Fruit fly (Drosophila melanogaster) whole organism, embryonic: ENCODE measurements around the gene ato.

Experiments used
- BEAF-32 ChIP-seq: fragments of 200-800 bp; sonication (Bioruptor generic); optimal IDR thresholded peaks from 3 replicates; lab custom pipeline; 2017; ENCODE audit warnings: missing biosample characterization, missing genetic modification characterization, mild to moderate bottlenecking, moderate library complexity, missing genetic modification reagents
- Bteb2 ChIP-seq: fragments of 200-800 bp; sonication (Bioruptor generic); optimal IDR thresholded peaks from 2 replicates; lab custom pipeline; 2016; ENCODE audit warnings: missing biosample characterization, missing genetic modification characterization
- CG16813 ChIP-seq: fragments of 200-800 bp; sonication (Bioruptor generic); IDR thresholded peaks from 3 replicates; pipeline ENCODE4 v1.3.6; 2022; ENCODE audit warnings: missing biosample characterization, missing genetic modification characterization; ENCODE audit not compliant: partially characterized antibody
- CG17359 ChIP-seq: fragments of 200-800 bp; sonication (Bioruptor generic); optimal IDR thresholded peaks from 3 replicates; lab custom pipeline; 2018; ENCODE audit warnings: missing biosample characterization, mild to moderate bottlenecking, missing genetic modification characterization, moderate library complexity
- CG17802 ChIP-seq: fragments of 200-800 bp; sonication (Bioruptor generic); optimal IDR thresholded peaks from 2 replicates; lab custom pipeline; 2018; ENCODE audit warnings: missing biosample characterization, mild to moderate bottlenecking, missing genetic modification characterization, moderate library complexity
- CG3065 ChIP-seq: fragments of 200-800 bp; sonication (Bioruptor generic); optimal IDR thresholded peaks from 2 replicates; lab custom pipeline; 2016; ENCODE audit warnings: missing biosample characterization, missing genetic modification characterization
- CG32772 ChIP-seq: fragments of 200-800 bp; sonication (Bioruptor generic); IDR thresholded peaks from 2 replicates; pipeline ENCODE4 v1.3.6; 2022; ENCODE audit warnings: missing biosample characterization, missing genetic modification characterization
- CG42726 ChIP-seq: fragments of 200-800 bp; sonication (Bioruptor generic); IDR thresholded peaks from 2 replicates; pipeline ENCODE4 v1.3.6; 2022; ENCODE audit warnings: missing biosample characterization, missing genetic modification characterization; ENCODE audit not compliant: partially characterized antibody
- CG4328 ChIP-seq: fragments of 200-800 bp; sonication (Bioruptor generic); optimal IDR thresholded peaks from 3 replicates; lab custom pipeline; 2017; ENCODE audit warnings: missing biosample characterization, missing genetic modification reagents, missing genetic modification characterization
- CG5180 ChIP-seq: fragments of 200-800 bp; sonication (Bioruptor generic); optimal IDR thresholded peaks from 3 replicates; lab custom pipeline; 2017; ENCODE audit warnings: missing biosample characterization, missing genetic modification characterization, mild to moderate bottlenecking, moderate library complexity, missing genetic modification reagents
- CG5953 ChIP-seq: fragments of 200-800 bp; sonication (Bioruptor generic); IDR thresholded peaks from 2 replicates; pipeline ENCODE4 v1.3.6; 2022; ENCODE audit warnings: missing biosample characterization, missing genetic modification characterization
- CG6254 ChIP-seq: fragments of 200-800 bp; sonication (Bioruptor generic); optimal IDR thresholded peaks from 3 replicates; lab custom pipeline; 2017; ENCODE audit warnings: mild to moderate bottlenecking, missing biosample characterization, missing genetic modification reagents, missing genetic modification characterization
- CG6272 ChIP-seq: fragments of 200-800 bp; sonication (Bioruptor generic); IDR thresholded peaks from 2 replicates; pipeline ENCODE4 v1.3.6; 2022; ENCODE audit warnings: missing biosample characterization, missing genetic modification characterization
- CG6854 ChIP-seq: fragments of 200-800 bp; sonication (Bioruptor generic); optimal IDR thresholded peaks from 3 replicates; lab custom pipeline; 2017; ENCODE audit warnings: missing biosample characterization, mild to moderate bottlenecking, missing genetic modification characterization
- CG7786 ChIP-seq: fragments of 200-800 bp; sonication (Bioruptor generic); optimal IDR thresholded peaks from 2 replicates; lab custom pipeline; 2016; ENCODE audit warnings: missing biosample characterization, missing genetic modification characterization
- CG7987 ChIP-seq: fragments of 200-800 bp; sonication (Bioruptor generic); optimal IDR thresholded peaks from 2 replicates; lab custom pipeline; 2018; ENCODE audit warnings: missing biosample characterization, mild to moderate bottlenecking, missing genetic modification characterization, moderate library complexity
- CG8089 ChIP-seq: fragments of 200-800 bp; sonication (Bioruptor generic); optimal IDR thresholded peaks from 3 replicates; lab custom pipeline; 2016; ENCODE audit warnings: missing biosample characterization, missing genetic modification characterization
- Chrac-16 ChIP-seq: fragments of 200-800 bp; sonication (Bioruptor generic); optimal IDR thresholded peaks from 3 replicates; lab custom pipeline; 2016; ENCODE audit warnings: missing biosample characterization, missing genetic modification characterization
- Dip2 ChIP-seq: fragments of 200-800 bp; sonication (Bioruptor generic); IDR thresholded peaks from 2 replicates; pipeline ENCODE4 v1.3.6; 2022; ENCODE audit warnings: missing biosample characterization, missing genetic modification characterization
- Dip3 ChIP-seq: fragments of 200-800 bp; sonication (Bioruptor generic); optimal IDR thresholded peaks from 3 replicates; lab custom pipeline; 2016; ENCODE audit warnings: missing biosample characterization, missing genetic modification characterization
- Doc3 ChIP-seq: fragments of 200-800 bp; sonication (Bioruptor generic); IDR thresholded peaks from 3 replicates; pipeline ENCODE4 v1.3.6; 2022; ENCODE audit warnings: missing biosample characterization, missing genetic modification characterization; ENCODE audit not compliant: partially characterized antibody
- Drgx ChIP-seq: fragments of 200-800 bp; sonication (Bioruptor generic); IDR thresholded peaks from 2 replicates; pipeline ENCODE4 v1.3.6; 2022; ENCODE audit warnings: missing biosample characterization, missing genetic modification characterization
- Hey ChIP-seq: fragments of 200-800 bp; sonication (Bioruptor generic); optimal IDR thresholded peaks from 3 replicates; lab custom pipeline; 2018; ENCODE audit warnings: missing biosample characterization, mild to moderate bottlenecking, missing genetic modification characterization
- NFAT ChIP-seq: fragments of 200-800 bp; sonication (Bioruptor generic); IDR thresholded peaks from 2 replicates; pipeline ENCODE4 v1.3.6; 2022; ENCODE audit warnings: missing biosample characterization, missing genetic modification characterization
- Nf-YA ChIP-seq: fragments of 200-800 bp; sonication (Bioruptor generic); IDR thresholded peaks from 2 replicates; pipeline ENCODE4 v1.3.6; 2022; ENCODE audit warnings: missing biosample characterization, missing genetic modification characterization
- Poxn ChIP-seq: fragments of 200-800 bp; sonication (Bioruptor generic); IDR thresholded peaks from 2 replicates; pipeline ENCODE4 v1.3.6; 2022; ENCODE audit warnings: missing biosample characterization, missing genetic modification characterization
- Scr ChIP-seq: fragments of 200-800 bp; sonication (Bioruptor generic); IDR thresholded peaks from 2 replicates; pipeline ENCODE4 v1.3.6; 2022; ENCODE audit warnings: missing biosample characterization, missing genetic modification characterization; ENCODE audit not compliant: partially characterized antibody
- Sox100B ChIP-seq: fragments of 200-800 bp; sonication (Bioruptor generic); optimal IDR thresholded peaks from 3 replicates; lab custom pipeline; 2018; ENCODE audit warnings: missing biosample characterization, mild to moderate bottlenecking, missing genetic modification characterization
- ab ChIP-seq: fragments of 200-800 bp; sonication (Bioruptor generic); optimal IDR thresholded peaks from 2 replicates; lab custom pipeline; 2016; ENCODE audit warnings: missing biosample characterization, missing genetic modification characterization
- amos ChIP-seq: fragments of 200-800 bp; sonication (Bioruptor generic); IDR thresholded peaks from 2 replicates; pipeline ENCODE4 v1.3.6; 2022; ENCODE audit warnings: missing biosample characterization, missing genetic modification characterization; ENCODE audit not compliant: partially characterized antibody
- bab2 ChIP-seq: fragments of 200-800 bp; sonication (Bioruptor generic); optimal IDR thresholded peaks from 2 replicates; lab custom pipeline; 2016; ENCODE audit warnings: missing biosample characterization, missing genetic modification characterization
- br ChIP-seq: fragments of >200 bp; optimal IDR thresholded peaks from 2 replicates; lab custom pipeline; 2017
- chm ChIP-seq: fragments of 200-800 bp; sonication (Bioruptor generic); IDR thresholded peaks from 2 replicates; pipeline ENCODE4 v1.3.6; 2022; ENCODE audit warnings: missing biosample characterization, missing genetic modification characterization
- ci ChIP-seq: fragments of 200-800 bp; sonication (Bioruptor generic); IDR thresholded peaks from 3 replicates; pipeline ENCODE4 v1.3.6; 2022; ENCODE audit warnings: missing biosample characterization, missing genetic modification characterization
- dmrt11E ChIP-seq: fragments of 200-800 bp; sonication (Bioruptor generic); optimal IDR thresholded peaks from 3 replicates; lab custom pipeline; 2018; ENCODE audit warnings: missing biosample characterization, mild to moderate bottlenecking, missing genetic modification characterization, moderate library complexity
- dysf ChIP-seq: fragments of 200-800 bp; sonication (Bioruptor generic); IDR thresholded peaks from 3 replicates; pipeline ENCODE4 v1.3.6; 2022; ENCODE audit warnings: missing biosample characterization, missing genetic modification characterization
- emc ChIP-seq: fragments of 200-800 bp; sonication (Bioruptor generic); optimal IDR thresholded peaks from 2 replicates; lab custom pipeline; 2016; ENCODE audit warnings: missing biosample characterization, missing genetic modification characterization
- esg ChIP-seq: fragments of 200-800 bp; sonication (Bioruptor generic); conservative IDR thresholded peaks from 2 replicates; pipeline ENCODE4 v1.3.6; 2022; ENCODE audit warnings: missing biosample characterization, missing genetic modification characterization
- fd3F ChIP-seq: fragments of 200-800 bp; sonication (Bioruptor generic); optimal IDR thresholded peaks from 2 replicates; lab custom pipeline; 2018; ENCODE audit warnings: missing biosample characterization, mild to moderate bottlenecking, missing genetic modification characterization, moderate library complexity
- gce ChIP-seq: fragments of 200-800 bp; sonication (Bioruptor generic); IDR thresholded peaks from 3 replicates; pipeline ENCODE4 v1.3.6; 2022; ENCODE audit warnings: missing biosample characterization, missing genetic modification characterization
- gcm ChIP-seq: fragments of 200-800 bp; sonication (Bioruptor generic); optimal IDR thresholded peaks from 2 replicates; lab custom pipeline; 2019; ENCODE audit warnings: missing biosample characterization, mild to moderate bottlenecking, missing genetic modification characterization, moderate library complexity
- hbn ChIP-seq: fragments of 200-800 bp; sonication (Bioruptor generic); IDR thresholded peaks from 2 replicates; pipeline ENCODE4 v1.3.6; 2022; ENCODE audit warnings: missing biosample characterization, missing genetic modification characterization; ENCODE audit not compliant: partially characterized antibody
- hkb ChIP-seq, 2 experiments: fragments of 200-800 bp in 1 of 2; fragments of >200 bp in 1 of 2; sonication (Bioruptor generic) in 1 of 2; IDR thresholded peaks in 1 of 2; optimal IDR thresholded peaks in 1 of 2; 2 replicates each; pipeline versions ENCODE4 v1.3.6 to Lab custom; 2017 to 2022; ENCODE audit warnings: missing biosample characterization in 1 of 2, missing genetic modification characterization in 1 of 2
- nmo ChIP-seq: fragments of 200-800 bp; sonication (Bioruptor generic); optimal IDR thresholded peaks from 2 replicates; lab custom pipeline; 2018; ENCODE audit warnings: missing biosample characterization, mild to moderate bottlenecking, missing genetic modification characterization, moderate library complexity
- oc ChIP-seq: fragments of 200-800 bp; sonication (Bioruptor generic); optimal IDR thresholded peaks from 2 replicates; lab custom pipeline; 2018; ENCODE audit warnings: missing biosample characterization, mild to moderate bottlenecking, missing genetic modification characterization, moderate library complexity
- org-1 ChIP-seq: fragments of 200-800 bp; sonication (Bioruptor generic); optimal IDR thresholded peaks from 2 replicates; lab custom pipeline; 2017; ENCODE audit warnings: missing biosample characterization, missing genetic modification characterization
- ro ChIP-seq: fragments of 200-800 bp; sonication (Bioruptor generic); IDR thresholded peaks from 2 replicates; pipeline ENCODE4 v1.3.6; 2022; ENCODE audit warnings: missing biosample characterization, missing genetic modification characterization
- sna ChIP-seq: fragments of 200-800 bp; sonication (Bioruptor generic); IDR thresholded peaks from 2 replicates; pipeline ENCODE4 v1.3.6; 2022; ENCODE audit warnings: missing biosample characterization, missing genetic modification characterization; ENCODE audit not compliant: partially characterized antibody
- stc ChIP-seq: fragments of 200-800 bp; sonication (Bioruptor generic); IDR thresholded peaks from 2 replicates; pipeline ENCODE4 v1.3.6; 2022; ENCODE audit warnings: missing biosample characterization, missing genetic modification characterization
- stwl ChIP-seq: fragments of 200-800 bp; sonication (Bioruptor generic); optimal IDR thresholded peaks from 3 replicates; lab custom pipeline; 2018; ENCODE audit warnings: missing biosample characterization, mild to moderate bottlenecking, missing genetic modification characterization, moderate library complexity
- tx ChIP-seq: fragments of 200-800 bp; sonication (Bioruptor generic); optimal IDR thresholded peaks from 2 replicates; lab custom pipeline; 2016; ENCODE audit warnings: missing biosample characterization, missing genetic modification characterization

ato gene

dm6 chr3R:8233370-8233773 lies 44.5 kb upstream of the ato start, which contains the start of gene PolI (continued):
- TF ChIP-seq BEAF-32 (GFP tag; lab: Kevin White, UChicago) (peak; percentile 64), org-1 (GFP tag; lab: Kevin White, UChicago) (no peak), CG32772 (GFP tag; lab: Robert Waterston, UW) (no peak), CG16813 (GFP tag; lab: Robert Waterston, UW) (0 out of 3 replicates have a peak, but pooled peaks have one; percentile 36), nmo (GFP tag; lab: Kevin White, UChicago) (peak; percentile 36), stwl (tag; lab: Kevin White, UChicago) (peak; percentile 72), Chrac-16 (GFP tag; lab: Kevin White, UChicago) (no peak), CG7786 (GFP tag; lab: Kevin White, UChicago) (no peak), emc (no peak), ci (GFP tag; lab: Robert Waterston, UW) (no peak), CG5180 (GFP tag; lab: Kevin White, UChicago) (no peak), CG6272 (GFP tag; lab: Robert Waterston, UW) (no peak), CG17359 (tag; lab: Kevin White, UChicago) (no peak), hkb (optimal IDR thresholded peaks at IDR 0.05; lab: Kevin White, UChicago) (no peak), hkb (GFP tag; IDR thresholded peaks at IDR 0.05; lab: Robert Waterston, UW) (no peak), Dip3 (no peak), NFAT (GFP tag; lab: Robert Waterston, UW) (peak; percentile 6; the same call in 1 of the 2 replicates), amos (GFP tag; lab: Robert Waterston, UW) (peak; percentile 53; the same call in 1 of the 2 replicates), gce (no peak), Nf-YA (GFP tag; lab: Robert Waterston, UW) (no peak), chm (GFP tag; lab: Robert Waterston, UW) (no peak), CG42726 (GFP tag; lab: Robert Waterston, UW) (0 out of 2 replicates have a peak, but pooled peaks have one; percentile 38), bab2 (no peak), oc (peak; percentile 7), fd3F (GFP tag; lab: Kevin White, UChicago) (no peak), Sox100B (GFP tag; lab: Kevin White, UChicago) (no peak), CG6854 (GFP tag; lab: Kevin White, UChicago) (no peak), sna (GFP tag; lab: Robert Waterston, UW) (peak; percentile 28; the same call in 1 of the 2 replicates), hbn (GFP tag; lab: Robert Waterston, UW) (0 out of 2 replicates have a peak, but pooled peaks have one; percentile 30), Poxn (GFP tag; lab: Robert Waterston, UW) (no peak), Scr (peak; percentile 49), ro (GFP tag; lab: Robert Waterston, UW) (no peak), dysf (no peak), Dip2 (GFP tag; lab: Robert Waterston, UW) (no peak), br (no peak), CG6254 (GFP tag; lab: Kevin White, UChicago) (no peak), CG5953 (GFP tag; lab: Robert Waterston, UW) (no peak), CG17802 (tag; lab: Kevin White, UChicago) (no peak), esg (GFP tag; lab: Robert Waterston, UW) (no peak), ab (GFP tag; lab: Kevin White, UChicago) (no peak), CG3065 (GFP tag; lab: Kevin White, UChicago) (no peak), tx (no peak), CG7987 (GFP tag; lab: Kevin White, UChicago) (peak; percentile 42), stc (GFP tag; lab: Robert Waterston, UW) (no peak), Drgx (GFP tag; lab: Robert Waterston, UW) (no peak), gcm (GFP tag; lab: Kevin White, UChicago) (no peak), dmrt11E (tag; lab: Kevin White, UChicago) (no peak), Bteb2 (GFP tag; lab: Kevin White, UChicago) (no peak), CG4328 (GFP tag; lab: Kevin White, UChicago) (peak; percentile 6), CG8089 (GFP tag; lab: Kevin White, UChicago) (no peak), Doc3 (no peak), Hey (no peak)
